Fruit fly (Drosophila melanogaster) whole organism, embryonic: ENCODE results near the gene CG13021.

ENCODE experiments used
- Awh ChIP-seq: fragments of 200-800 bp; sonication (Bioruptor generic); IDR thresholded peaks from 2 replicates; pipeline ENCODE4, ENCODE4 v1.3.6; 2022; ENCODE audit warnings: missing biosample characterization, missing genetic modification characterization
- CG10147 ChIP-seq: fragments of 200-800 bp; sonication (Bioruptor generic); optimal IDR thresholded peaks from 2 replicates; lab custom pipeline; 2019; ENCODE audit warnings: missing biosample characterization, mild to moderate bottlenecking, missing genetic modification characterization, moderate library complexity
- CG10979 ChIP-seq: fragments of 200-800 bp; sonication (Bioruptor generic); optimal IDR thresholded peaks from 2 replicates; lab custom pipeline; 2018; ENCODE audit warnings: missing biosample characterization, mild to moderate bottlenecking, missing genetic modification characterization, moderate library complexity
- CG11504 ChIP-seq: fragments of 200-800 bp; sonication (Bioruptor generic); optimal IDR thresholded peaks from 3 replicates; lab custom pipeline; 2019; ENCODE audit warnings: missing biosample characterization, mild to moderate bottlenecking, missing genetic modification characterization, moderate library complexity
- CG12104 ChIP-seq: fragments of 200-800 bp; sonication (Bioruptor generic); optimal IDR thresholded peaks from 3 replicates; lab custom pipeline; 2016; ENCODE audit warnings: missing biosample characterization, missing genetic modification characterization
- CG12391 ChIP-seq: fragments of 200-800 bp; sonication (Bioruptor generic); optimal IDR thresholded peaks from 3 replicates; lab custom pipeline; 2018; ENCODE audit warnings: missing biosample characterization, mild to moderate bottlenecking, missing genetic modification characterization, moderate library complexity
- CG12769 ChIP-seq: fragments of 200-800 bp; sonication (Bioruptor generic); optimal IDR thresholded peaks from 2 replicates; lab custom pipeline; 2019; ENCODE audit warnings: missing biosample characterization, mild to moderate bottlenecking, missing genetic modification characterization, moderate library complexity
- CG13296 ChIP-seq: fragments of 200-800 bp; sonication (Bioruptor generic); optimal IDR thresholded peaks from 3 replicates; lab custom pipeline; 2018; ENCODE audit warnings: missing biosample characterization, mild to moderate bottlenecking, missing genetic modification characterization
- CG15269 ChIP-seq: fragments of 200-800 bp; sonication (Bioruptor generic); optimal IDR thresholded peaks from 2 replicates; lab custom pipeline; 2018; ENCODE audit warnings: missing biosample characterization, mild to moderate bottlenecking, missing genetic modification characterization, moderate library complexity
- CG15514 ChIP-seq: fragments of 200-800 bp; sonication (Bioruptor generic); optimal IDR thresholded peaks from 3 replicates; lab custom pipeline; 2017; ENCODE audit warnings: missing biosample characterization, missing genetic modification characterization, mild to moderate bottlenecking, moderate library complexity, missing genetic modification reagents
- CG17612 ChIP-seq: fragments of 200-800 bp; sonication (Bioruptor generic); IDR thresholded peaks from 2 replicates; pipeline ENCODE4 v1.3.6; 2022; ENCODE audit warnings: missing biosample characterization, missing genetic modification characterization
- CG2678 ChIP-seq: fragments of 200-800 bp; sonication (Bioruptor generic); optimal IDR thresholded peaks from 3 replicates; lab custom pipeline; 2019; ENCODE audit warnings: missing biosample characterization, mild to moderate bottlenecking, missing genetic modification characterization, moderate library complexity
- CG2712 ChIP-seq: fragments of 200-800 bp; optimal IDR thresholded peaks from 3 replicates; lab custom pipeline; 2019; ENCODE audit warnings: missing biosample characterization, mild to moderate bottlenecking, missing genetic modification characterization, moderate library complexity
- CG32772 ChIP-seq: fragments of 200-800 bp; sonication (Bioruptor generic); IDR thresholded peaks from 2 replicates; pipeline ENCODE4 v1.3.6; 2022; ENCODE audit warnings: missing biosample characterization, missing genetic modification characterization
- CG3281 ChIP-seq: fragments of 200-800 bp; sonication (Bioruptor generic); optimal IDR thresholded peaks from 3 replicates; lab custom pipeline; 2017; ENCODE audit warnings: missing biosample characterization, mild to moderate bottlenecking, missing genetic modification characterization
- CG3847 ChIP-seq: fragments of 200-800 bp; sonication (Bioruptor generic); IDR thresholded peaks from 2 replicates; pipeline ENCODE4 v1.3.6; 2022; ENCODE audit warnings: missing biosample characterization, missing genetic modification characterization
- CG4820 ChIP-seq: fragments of 200-800 bp; sonication (Bioruptor generic); optimal IDR thresholded peaks from 3 replicates; lab custom pipeline; 2016; ENCODE audit warnings: missing biosample characterization, missing genetic modification characterization
- CG6854 ChIP-seq: fragments of 200-800 bp; sonication (Bioruptor generic); optimal IDR thresholded peaks from 3 replicates; lab custom pipeline; 2017; ENCODE audit warnings: missing biosample characterization, mild to moderate bottlenecking, missing genetic modification characterization
- CG7839 ChIP-seq: fragments of 200-800 bp; sonication (Bioruptor generic); optimal IDR thresholded peaks from 3 replicates; lab custom pipeline; 2018; ENCODE audit warnings: missing biosample characterization, mild to moderate bottlenecking, missing genetic modification characterization, moderate library complexity
- CG8478 ChIP-seq: fragments of >200 bp; optimal IDR thresholded peaks from 2 replicates; lab custom pipeline; 2018
- CG9932 ChIP-seq: fragments of 200-800 bp; sonication (Bioruptor generic); IDR thresholded peaks from 2 replicates; pipeline ENCODE4 v1.3.6; 2022; ENCODE audit warnings: missing biosample characterization, missing genetic modification characterization
- GATAe ChIP-seq: fragments of 200-800 bp; sonication (Bioruptor generic); conservative IDR thresholded peaks from 2 replicates; pipeline ENCODE4 v1.3.6; 2022; ENCODE audit warnings: missing biosample characterization, missing genetic modification characterization
- Gug ChIP-seq: fragments of 200-800 bp; sonication (Bioruptor generic); IDR thresholded peaks from 4 replicates; pipeline ENCODE4 v1.3.6; 2022; ENCODE audit warnings: missing biosample characterization, missing genetic modification characterization
- H15 ChIP-seq: fragments of 200-800 bp; sonication (Bioruptor generic); IDR thresholded peaks from 3 replicates; pipeline ENCODE4 v1.3.6; 2022; ENCODE audit warnings: missing biosample characterization, missing genetic modification characterization
- HmgZ ChIP-seq: fragments of 200-800 bp; sonication (Bioruptor generic); optimal IDR thresholded peaks from 2 replicates; lab custom pipeline; 2018; ENCODE audit warnings: missing biosample characterization, mild to moderate bottlenecking, missing genetic modification characterization
- Lpt ChIP-seq: fragments of >200 bp; optimal IDR thresholded peaks from 2 replicates; lab custom pipeline; 2018; ENCODE audit warnings: missing biosample characterization, missing genetic modification characterization
- NK7.1 ChIP-seq: fragments of 200-800 bp; sonication (Bioruptor generic); optimal IDR thresholded peaks from 3 replicates; lab custom pipeline; 2016; ENCODE audit warnings: missing biosample characterization, missing genetic modification characterization
- Nf-YB ChIP-seq: fragments of 200-800 bp; sonication (Bioruptor generic); optimal IDR thresholded peaks from 3 replicates; lab custom pipeline; 2019; ENCODE audit warnings: missing biosample characterization, mild to moderate bottlenecking, missing genetic modification characterization, moderate library complexity
- Rfx ChIP-seq: fragments of 200-800 bp; sonication (Bioruptor generic); IDR thresholded peaks from 2 replicates; pipeline ENCODE4 v1.3.6; 2022; ENCODE audit warnings: missing biosample characterization, missing genetic modification characterization
- Scr ChIP-seq: fragments of 200-800 bp; sonication (Bioruptor generic); IDR thresholded peaks from 2 replicates; pipeline ENCODE4 v1.3.6; 2022; ENCODE audit warnings: missing biosample characterization, missing genetic modification characterization; ENCODE audit not compliant: partially characterized antibody
- Sin3A ChIP-seq: fragments of >200 bp; optimal IDR thresholded peaks from 2 replicates; lab custom pipeline; 2018
- abd-A ChIP-seq: fragments of 200-800 bp; sonication (Bioruptor generic); optimal IDR thresholded peaks from 3 replicates; lab custom pipeline; 2019; ENCODE audit warnings: missing biosample characterization, mild to moderate bottlenecking, missing genetic modification characterization, moderate library complexity
- ap ChIP-seq: fragments of 200-800 bp; sonication (Bioruptor generic); IDR thresholded peaks from 2 replicates; pipeline ENCODE4 v1.3.6; 2022; ENCODE audit warnings: missing biosample characterization, missing genetic modification characterization
- bab2 ChIP-seq: fragments of 200-800 bp; sonication (Bioruptor generic); optimal IDR thresholded peaks from 2 replicates; lab custom pipeline; 2016; ENCODE audit warnings: missing biosample characterization, missing genetic modification characterization
- bsh ChIP-seq, 2 experiments: fragments of 200-800 bp; sonication (Bioruptor generic); optimal IDR thresholded peaks; 2 replicates each; lab custom pipeline; 2017 to 2018; ENCODE audit warnings: mild to moderate bottlenecking in 2 of 2, missing biosample characterization in 2 of 2, missing genetic modification characterization in 2 of 2, moderate library complexity in 1 of 2
- chinmo ChIP-seq: fragments of 200-800 bp; sonication (Bioruptor generic); IDR thresholded peaks from 4 replicates; pipeline ENCODE4 v1.3.6; 2022; ENCODE audit warnings: missing biosample characterization, missing genetic modification characterization; ENCODE audit not compliant: partially characterized antibody
- croc ChIP-seq: fragments of 200-800 bp; sonication (Bioruptor generic); conservative IDR thresholded peaks from 3 replicates; pipeline ENCODE4 v1.3.6; 2022; ENCODE audit warnings: missing biosample characterization, missing genetic modification characterization
- crp ChIP-seq, 2 experiments: fragments of 200-800 bp; sonication (Bioruptor generic); optimal IDR thresholded peaks; 2 replicates in 1 of 2; 3 replicates in 1 of 2; lab custom pipeline; 2017; ENCODE audit warnings: missing biosample characterization in 2 of 2, missing genetic modification characterization in 2 of 2, mild to moderate bottlenecking in 1 of 2, moderate library complexity in 1 of 2
- cwo ChIP-seq: fragments of 200-800 bp; sonication (Bioruptor generic); optimal IDR thresholded peaks from 3 replicates; lab custom pipeline; 2017; ENCODE audit warnings: missing biosample characterization, missing genetic modification characterization, mild to moderate bottlenecking, moderate library complexity, missing genetic modification reagents
- gce ChIP-seq: fragments of 200-800 bp; sonication (Bioruptor generic); IDR thresholded peaks from 3 replicates; pipeline ENCODE4 v1.3.6; 2022; ENCODE audit warnings: missing biosample characterization, missing genetic modification characterization
- grau ChIP-seq: fragments of 200-800 bp; optimal IDR thresholded peaks from 3 replicates; lab custom pipeline; 2019; ENCODE audit warnings: missing biosample characterization, mild to moderate bottlenecking, missing genetic modification characterization, moderate library complexity
- hb ChIP-seq: fragments of 200-800 bp; sonication (Bioruptor generic); IDR thresholded peaks from 3 replicates; pipeline ENCODE4 v1.3.6; 2022; ENCODE audit warnings: missing biosample characterization, missing genetic modification characterization; ENCODE audit not compliant: partially characterized antibody
- jigr1 ChIP-seq: fragments of 200-800 bp; sonication (Bioruptor generic); IDR thresholded peaks from 3 replicates; pipeline ENCODE4 v1.3.6; 2022; ENCODE audit warnings: missing biosample characterization, missing genetic modification characterization
- kni ChIP-seq: fragments of 200-800 bp; sonication (Bioruptor generic); optimal IDR thresholded peaks from 3 replicates; lab custom pipeline; 2017; ENCODE audit warnings: mild to moderate bottlenecking, missing biosample characterization, missing genetic modification reagents, missing genetic modification characterization
- lab ChIP-seq: fragments of 200-800 bp; sonication (Bioruptor generic); optimal IDR thresholded peaks from 3 replicates; lab custom pipeline; 2017; ENCODE audit warnings: missing biosample characterization, missing genetic modification characterization, mild to moderate bottlenecking, moderate library complexity, missing genetic modification reagents
- nom ChIP-seq: fragments of 200-800 bp; sonication (Bioruptor generic); optimal IDR thresholded peaks from 2 replicates; lab custom pipeline; 2017; ENCODE audit warnings: missing biosample characterization, missing genetic modification characterization, mild to moderate bottlenecking, moderate library complexity, missing genetic modification reagents
- psq ChIP-seq: fragments of 200-800 bp; sonication (Bioruptor generic); optimal IDR thresholded peaks from 2 replicates; lab custom pipeline; 2017; ENCODE audit warnings: missing biosample characterization, missing genetic modification characterization
- run ChIP-seq: fragments of 200-800 bp; sonication (Bioruptor generic); optimal IDR thresholded peaks from 3 replicates; lab custom pipeline; 2018; ENCODE audit warnings: missing biosample characterization, mild to moderate bottlenecking, missing genetic modification characterization

The CG13021 gene

dm6 chrX:3545849-3546518 is 31.9 kb downstream of the CG13021 start (continued):
- TF ChIP-seq croc (GFP tag; lab: Robert Waterston, UW) (peak; percentile 82), abd-A (tag; lab: Kevin White, UChicago) (no peak), CG2678 (tag; lab: Kevin White, UChicago) (peak; percentile 91), CG13296 (GFP tag; lab: Kevin White, UChicago) (peak; percentile 32), CG10979 (peak; percentile 94)

DNA sequence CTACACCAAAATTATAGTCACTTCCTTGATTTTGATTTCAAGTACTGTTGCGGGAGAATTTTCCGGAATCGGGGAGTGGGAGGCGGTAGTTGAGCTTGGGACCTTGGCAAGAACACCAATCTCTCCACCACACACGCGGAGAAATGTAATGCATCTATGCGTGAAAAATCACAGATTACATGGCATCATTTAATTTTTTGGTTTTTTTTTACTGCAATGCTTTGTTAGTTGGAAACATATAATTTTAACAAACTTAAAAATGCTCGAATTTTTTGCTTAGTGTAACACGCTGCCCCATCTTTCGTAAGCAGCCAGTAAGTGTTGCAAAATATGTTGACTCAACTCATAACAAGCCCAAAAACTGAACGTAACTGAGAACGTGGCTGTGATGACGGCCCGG is 34.5 kb downstream of the CG13021 start:
- TF ChIP-seq CG12769 (tag; lab: Kevin White, UChicago) (peak; percentile 27), gce (GFP tag; lab: Robert Waterston, UW) (no peak), lab (GFP tag; lab: Kevin White, UChicago) (peak; percentile 65), Nf-YB (GFP tag; lab: Kevin White, UChicago) (no peak), chinmo (no peak), CG4820 (GFP tag; lab: Kevin White, UChicago) (no peak), CG12104 (GFP tag; lab: Kevin White, UChicago) (no peak), Lpt (GFP tag; lab: Kevin White, UChicago) (no peak), CG32772 (GFP tag; lab: Robert Waterston, UW) (no peak), run (tag; lab: Kevin White, UChicago) (no peak), cwo (GFP tag; lab: Kevin White, UChicago) (peak; percentile 35), Awh (GFP tag; lab: Robert Waterston, UW) (no peak), HmgZ (tag; lab: Kevin White, UChicago) (no peak), CG7839 (peak; percentile 35), bsh (GFP tag; optimal IDR thresholded peaks at IDR 0.05; lab: Kevin White, UChicago) (peak in 1 of 2 experiments; percentile 3), Gug (GFP tag; lab: Robert Waterston, UW) (no peak), bab2 (GFP tag; lab: Kevin White, UChicago) (peak; percentile 1), Sin3A (lab: Kevin White, UChicago) (no peak), jigr1 (no peak), nom (no peak), CG8478 (lab: Kevin White, UChicago) (no peak), H15 (GFP tag; lab: Robert Waterston, UW) (no peak), CG11504 (tag; lab: Kevin White, UChicago) (peak; percentile 53), kni (no peak), grau (peak; percentile 0), NK7.1 (GFP tag; lab: Kevin White, UChicago) (no peak), Scr (GFP tag; lab: Robert Waterston, UW) (no peak), CG15269 (tag; lab: Kevin White, UChicago) (peak; percentile 20), CG3847 (GFP tag; lab: Robert Waterston, UW) (peak; percentile 29; the same call in 1 of the 2 replicates), CG12391 (peak; percentile 3), CG2712 (tag; lab: Kevin White, UChicago) (no peak), CG9932 (no peak), Rfx (peak; percentile 31; the same call in 1 of the 2 replicates), crp (GFP tag; optimal IDR thresholded peaks at IDR 0.05; lab: Kevin White, UChicago) (no peak), GATAe (no peak), psq (GFP tag; lab: Kevin White, UChicago) (no peak), CG10147 (GFP tag; lab: Kevin White, UChicago) (no peak), CG6854 (no peak), hb (no peak), CG3281 (peak; percentile 23), CG15514 (GFP tag; lab: Kevin White, UChicago) (no peak), CG17612 (GFP tag; lab: Robert Waterston, UW) (no peak), ap (GFP tag; lab: Robert Waterston, UW) (peak; percentile 12; the same call in 1 of the 2 replicates)
